Fruit fly (Drosophila melanogaster) whole organism, prepupa: ENCODE measurements around the gene Agxt.

ENCODE experiments used
- CG4318 ChIP-seq: fragments of 200-800 bp; sonication (Bioruptor generic); optimal IDR thresholded peaks from 3 replicates; lab custom pipeline; 2017; ENCODE audit warnings: missing biosample characterization, mild to moderate bottlenecking, missing genetic modification characterization
- CG6792 ChIP-seq: fragments of 200-800 bp; sonication (Bioruptor generic); optimal IDR thresholded peaks from 3 replicates; lab custom pipeline; 2016; ENCODE audit warnings: missing biosample characterization, missing genetic modification characterization
- Sox102F ChIP-seq: fragments of 200-800 bp; sonication (Bioruptor generic); optimal IDR thresholded peaks from 2 replicates; lab custom pipeline; 2016; ENCODE audit warnings: missing biosample characterization, mild to moderate bottlenecking, missing genetic modification characterization
- cyc ChIP-seq: fragments of 200-800 bp; sonication (Bioruptor generic); optimal IDR thresholded peaks from 3 replicates; lab custom pipeline; 2016; ENCODE audit warnings: missing biosample characterization, missing genetic modification characterization
- net ChIP-seq: fragments of 200-800 bp; sonication (Bioruptor generic); optimal IDR thresholded peaks from 3 replicates; lab custom pipeline; 2016; ENCODE audit warnings: missing biosample characterization, missing genetic modification characterization

DNA sequence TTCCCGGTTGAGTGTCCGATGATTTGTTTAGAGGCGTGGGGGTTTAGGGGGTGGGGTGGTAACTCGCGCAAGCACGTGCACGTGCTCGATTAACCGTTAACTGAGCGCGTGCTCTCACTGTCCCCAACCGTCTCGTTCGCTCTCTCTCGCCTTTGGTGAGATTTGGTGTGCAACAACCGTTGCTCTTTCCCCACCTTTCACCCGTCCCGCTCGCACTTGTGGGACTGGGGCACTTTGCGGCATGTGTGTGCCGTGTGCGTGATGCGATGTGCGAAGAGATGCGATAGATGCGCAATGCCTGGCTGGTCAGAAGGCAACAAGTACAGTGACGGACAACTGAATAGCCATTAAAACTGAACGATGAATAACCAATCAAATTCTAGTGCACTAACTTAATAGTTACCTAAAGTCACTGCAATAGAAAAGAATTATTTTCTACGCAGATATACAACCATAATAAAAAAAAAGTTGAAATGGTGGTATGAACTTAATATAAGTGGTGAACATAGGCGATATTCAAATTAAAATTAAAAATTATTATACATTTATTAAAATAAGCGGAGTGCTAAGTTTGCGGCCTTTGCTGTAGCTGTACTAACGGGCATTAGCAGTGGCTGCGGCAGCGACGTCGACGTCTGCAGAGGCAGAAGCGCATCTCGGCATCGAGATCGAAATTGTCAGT, 42.6 kb downstream of the Agxt start:
- TF ChIP-seq CG6792 (GFP tag; lab: Kevin White, UChicago) (peak; percentile 65), net (peak; percentile 81), cyc (GFP tag; lab: Kevin White, UChicago) (peak; percentile 61), CG4318 (GFP tag; lab: Kevin White, UChicago) (peak; percentile 90), Sox102F (peak; percentile 69)
